Worm (Caenorhabditis elegans): ENCODE data around the gene srt-48.

The srt-48 gene

ce11 chrIV:15042159-15042936 is 26.4 kb downstream of the srt-48 start (continued):
- TF ChIP-seq Y95B8A.8 (GFP tag; IDR thresholded peaks at IDR 0.05) (no peak), mel-28 (tag; optimal IDR thresholded peaks at IDR 0.05; ENCODE audit: borderline replicate concordance) (no peak), ztf-18 (tag; optimal IDR thresholded peaks at IDR 0.05) (peak; percentile 76), rpc-1 (optimal IDR thresholded peaks at IDR 0.05) (no peak), rpc-1 (tag; optimal IDR thresholded peaks at IDR 0.05) (no peak), Y56A3A.18 (GFP tag; IDR thresholded peaks at IDR 0.05) (0 out of 2 replicates have a peak, but pooled peaks have one; percentile 40), F49E8.2 (tag; optimal IDR thresholded peaks at IDR 0.05; ENCODE audit: insufficient read depth) (peak; percentile 77), egrh-3 (GFP tag; IDR thresholded peaks at IDR 0.05) (peak; percentile 20; the same call in 1 of the 2 replicates), hrde-1 (tag; optimal IDR thresholded peaks at IDR 0.05; ENCODE audit: borderline replicate concordance) (peak; percentile 49), dpl-1 (GFP tag; optimal IDR thresholded peaks at IDR 0.05) (peak; percentile 15), pbrm-1 (GFP tag; IDR thresholded peaks at IDR 0.05) (peak; percentile 40; the same call in 1 of the 2 replicates), K12H6.12 (tag; optimal IDR thresholded peaks at IDR 0.05) (no peak), B0336.3 (GFP tag; IDR thresholded peaks at IDR 0.05) (peak; percentile 83; the same call in 1 of the 2 replicates), nhr-80 (tag; optimal IDR thresholded peaks at IDR 0.05) (no peak), cebp-1 (GFP tag; IDR thresholded peaks at IDR 0.05) (no peak), cebp-1 (tag; optimal IDR thresholded peaks at IDR 0.05) (peak; percentile 44), cebp-2 (GFP tag; IDR thresholded peaks at IDR 0.05) (peak; percentile 72; the same call in 1 of the 2 replicates), F37B4.10 (GFP tag; IDR thresholded peaks at IDR 0.05) (0 out of 2 replicates have a peak, but pooled peaks have one; percentile 75), let-526 (GFP tag; IDR thresholded peaks at IDR 0.05) (no peak), nhr-120 (GFP tag; IDR thresholded peaks at IDR 0.05) (no peak), D2030.7 (GFP tag; IDR thresholded peaks at IDR 0.05) (peak; percentile 59; the same call in 1 of the 2 replicates), ceh-27 (GFP tag; optimal IDR thresholded peaks at IDR 0.05) (no peak), ZK185.1 (tag; optimal IDR thresholded peaks at IDR 0.05; ENCODE audit: poor library complexity, severe bottlenecking) (no peak), lsl-1 (GFP tag; optimal IDR thresholded peaks at IDR 0.05) (peak; percentile 20), Y67H2A.10 (GFP tag; conservative IDR thresholded peaks at IDR 0.05) (peak; percentile 50; the same call in 1 of the 2 replicates)

- TF ChIP-seq ztf-22 (GFP tag; optimal IDR thresholded peaks at IDR 0.05): no peak
- no peak for TF ChIP-seq mes-4 (tag; optimal IDR thresholded peaks at IDR 0.05)
- no peak for TF ChIP-seq sea-2 (GFP tag; IDR thresholded peaks at IDR 0.05)
- TF ChIP-seq ztf-28 (GFP tag; IDR thresholded peaks at IDR 0.05): no peak
- TF ChIP-seq egl-44 (GFP tag; IDR thresholded peaks at IDR 0.05): no peak
- TF ChIP-seq F10E7.11 (tag; optimal IDR thresholded peaks at IDR 0.05): no peak
- peak; percentile 7; the same call in 1 of the 2 replicates for TF ChIP-seq egrh-3 (GFP tag; IDR thresholded peaks at IDR 0.05)
- TF ChIP-seq ZK185.1 (tag; optimal IDR thresholded peaks at IDR 0.05; ENCODE audit: poor library complexity, severe bottlenecking): no peak
Measured at ce11 chrIV:15041124-15041523, 27.6 kb downstream of the srt-48 start.

- no peak for TF ChIP-seq Y95B8A.8 (GFP tag; IDR thresholded peaks at IDR 0.05)
- no peak for TF ChIP-seq bed-1 (GFP tag; IDR thresholded peaks at IDR 0.05)
- no peak for TF ChIP-seq ccch-3 (GFP tag; optimal IDR thresholded peaks at IDR 0.05)
- no peak for TF ChIP-seq die-1 (tag; optimal IDR thresholded peaks at IDR 0.05)
- no peak for TF ChIP-seq let-526 (GFP tag; IDR thresholded peaks at IDR 0.05)
- TF ChIP-seq sdz-38 (tag; optimal IDR thresholded peaks at IDR 0.05): no peak
- TF ChIP-seq sptf-2 (GFP tag; optimal IDR thresholded peaks at IDR 0.05): no peak
- peak; percentile 82 for TF ChIP-seq F33H1.4 (GFP tag; IDR thresholded peaks at IDR 0.05)
- TF ChIP-seq dpl-1 (GFP tag; optimal IDR thresholded peaks at IDR 0.05): peak; percentile 72
- no peak for TF ChIP-seq nhr-90 (tag; optimal IDR thresholded peaks at IDR 0.05)
- TF ChIP-seq madf-6 (GFP tag; IDR thresholded peaks at IDR 0.05): peak; percentile 84
- no peak for TF ChIP-seq mel-28 (tag; optimal IDR thresholded peaks at IDR 0.05; ENCODE audit: borderline replicate concordance)
- TF ChIP-seq B0336.3 (GFP tag; IDR thresholded peaks at IDR 0.05): peak; percentile 91
- TF ChIP-seq unc-130 (GFP tag; optimal IDR thresholded peaks at IDR 0.05): peak; percentile 67
- TF ChIP-seq sea-2 (GFP tag; IDR thresholded peaks at IDR 0.05): no peak
- peak; percentile 74 for TF ChIP-seq lin-26 (GFP tag; IDR thresholded peaks at IDR 0.05)
- TF ChIP-seq attf-6 (GFP tag; IDR thresholded peaks at IDR 0.05): peak; percentile 95
- peak; percentile 97 for TF ChIP-seq lin-54 (GFP tag; optimal IDR thresholded peaks at IDR 0.05)
- peak in 2 of 3 experiments; percentile 79 to 93 for TF ChIP-seq lin-35 (GFP tag; optimal IDR thresholded peaks at IDR 0.05)
- no peak for TF ChIP-seq pha-4 (tag; optimal IDR thresholded peaks at IDR 0.05)
Measured at ce11 chrIV:15039477-15039876, 29.2 kb downstream of the srt-48 start, which contains the start of gene hrpu-1. hrpu-1 (plus strand) TSS chrIV:15039616.
